Worm (Caenorhabditis elegans): ENCODE data around the gene pes-4.

- TF ChIP-seq nhr-80 (tag; optimal IDR thresholded peaks at IDR 0.05): peak; percentile 73
- no peak for TF ChIP-seq F57A8.1 (GFP tag; optimal IDR thresholded peaks at IDR 0.05)
- TF ChIP-seq unc-62 (GFP tag; optimal IDR thresholded peaks at IDR 0.05): no peak
- no peak for TF ChIP-seq efl-1 (GFP tag; optimal IDR thresholded peaks at IDR 0.05)
- no peak for TF ChIP-seq lsl-1 (GFP tag; optimal IDR thresholded peaks at IDR 0.05)
- no peak for TF ChIP-seq atf-7 (tag; optimal IDR thresholded peaks at IDR 0.05)
- no peak for TF ChIP-seq snpc-3.4 (tag; optimal IDR thresholded peaks at IDR 0.05)
- TF ChIP-seq nfya-1 (tag; optimal IDR thresholded peaks at IDR 0.05; ENCODE audit: borderline replicate concordance, insufficient read depth): no peak
- TF ChIP-seq lin-40 (tag; optimal IDR thresholded peaks at IDR 0.05): no peak
- no peak for TF ChIP-seq pha-4 (tag; optimal IDR thresholded peaks at IDR 0.05)
- no peak for TF ChIP-seq somi-1 (GFP tag; optimal IDR thresholded peaks at IDR 0.05)
Measured at ce11 chrIII:1249111-1249583, 19.1 kb upstream of the pes-4 start, which contains the start of the genes fbxa-76 and fbxa-77.
